Worm (Caenorhabditis elegans) whole organism, L3 larva: ENCODE data around the gene unc-31.

Experiments
- R02D3.7 ChIP-seq: fragments of 150-350 bp; optimal IDR thresholded peaks from 2 replicates; lab custom pipeline; 2014; ENCODE audit warnings: missing biosample characterization, missing genetic modification characterization
- ZK546.5 ChIP-seq: sonication (generic microtip); optimal IDR thresholded peaks from 2 replicates; lab custom pipeline; 2017; ENCODE audit warnings: missing biosample characterization, missing genetic modification characterization
- aly-2 ChIP-seq: fragments of 150-350 bp; optimal IDR thresholded peaks from 2 replicates; lab custom pipeline; 2014; ENCODE audit warnings: missing biosample characterization, missing genetic modification characterization
- ama-1 ChIP-seq: fragments of 150-350 bp; optimal IDR thresholded peaks from 2 replicates; lab custom pipeline; 2018
- ceh-16 ChIP-seq: sonication (generic microtip); optimal IDR thresholded peaks from 2 replicates; lab custom pipeline; 2017; ENCODE audit warnings: missing biosample characterization, missing genetic modification characterization
- ceh-28 ChIP-seq: fragments of 150-350 bp; optimal IDR thresholded peaks from 2 replicates; lab custom pipeline; 2014; ENCODE audit warnings: missing biosample characterization, missing genetic modification reagents, missing genetic modification characterization
- ceh-82 ChIP-seq: fragments of 150-350 bp; optimal IDR thresholded peaks from 2 replicates; lab custom pipeline; 2014; ENCODE audit warnings: missing biosample characterization, missing genetic modification characterization
- daf-12 ChIP-seq: fragments of 150-350 bp; optimal IDR thresholded peaks from 2 replicates; lab custom pipeline; 2014; ENCODE audit warnings: missing biosample characterization, missing genetic modification reagents, missing genetic modification characterization
- egl-27 ChIP-seq: sonication (generic microtip); optimal IDR thresholded peaks from 4 replicates; lab custom pipeline; 2017; ENCODE audit warnings: missing biosample characterization, missing genetic modification reagents, missing genetic modification characterization
- egl-5 ChIP-seq: fragments of 150-350 bp; optimal IDR thresholded peaks from 2 replicates; lab custom pipeline; 2017; ENCODE audit warnings: missing biosample characterization, missing genetic modification reagents, missing genetic modification characterization, inconsistent platforms
- elt-1 ChIP-seq: fragments of 150-350 bp; optimal IDR thresholded peaks from 2 replicates; lab custom pipeline; 2014; ENCODE audit warnings: missing biosample characterization, missing genetic modification characterization
- elt-2 ChIP-seq: sonication (generic microtip); optimal IDR thresholded peaks from 2 replicates; lab custom pipeline; 2016; ENCODE audit warnings: missing genetic modification reagents, mild to moderate bottlenecking, missing genetic modification characterization, missing compliant biosample characterization
- elt-3 ChIP-seq, 3 experiments: fragments of 150-350 bp in 1 of 3; sonication (generic microtip) in 2 of 3; optimal IDR thresholded peaks; 2 replicates in 2 of 3; 4 replicates in 1 of 3; lab custom pipeline; 2014 to 2017; ENCODE audit warnings: missing biosample characterization in 3 of 3, missing genetic modification characterization in 3 of 3
- fkh-2 ChIP-seq: fragments of 150-350 bp; optimal IDR thresholded peaks from 2 replicates; lab custom pipeline; 2014; ENCODE audit warnings: missing biosample characterization, missing genetic modification reagents, missing genetic modification characterization
- fos-1 ChIP-seq: fragments of 150-350 bp; optimal IDR thresholded peaks from 2 replicates; lab custom pipeline; 2014; ENCODE audit warnings: missing biosample characterization, missing genetic modification characterization
- jun-1 ChIP-seq: fragments of 150-350 bp; optimal IDR thresholded peaks from 2 replicates; lab custom pipeline; 2014; ENCODE audit warnings: missing biosample characterization, missing genetic modification reagents, missing genetic modification characterization
- lin-39 ChIP-seq: fragments of 150-350 bp; optimal IDR thresholded peaks from 2 replicates; lab custom pipeline; 2018; ENCODE audit warnings: missing biosample characterization, missing genetic modification reagents, missing genetic modification characterization
- lsy-12 ChIP-seq: sonication (generic microtip); optimal IDR thresholded peaks from 2 replicates; lab custom pipeline; 2016; ENCODE audit warnings: mild to moderate bottlenecking, missing genetic modification characterization, missing compliant biosample characterization
- mdl-1 ChIP-seq: fragments of 150-350 bp; optimal IDR thresholded peaks from 2 replicates; lab custom pipeline; 2014; ENCODE audit warnings: missing biosample characterization, missing genetic modification characterization
- mml-1 ChIP-seq: fragments of 150-350 bp; sonication (generic microtip); optimal IDR thresholded peaks from 3 replicates; lab custom pipeline; 2014; ENCODE audit warnings: missing biosample characterization, missing genetic modification characterization
- nfya-1 ChIP-seq: sonication (generic microtip); optimal IDR thresholded peaks from 2 replicates; lab custom pipeline; 2017; ENCODE audit warnings: missing genetic modification characterization, mild to moderate bottlenecking, missing compliant biosample characterization, antibody characterized with exemption, moderate library complexity; ENCODE audit not compliant: insufficient read depth
- nhr-12 ChIP-seq: fragments of 150-350 bp; optimal IDR thresholded peaks from 2 replicates; lab custom pipeline; 2014; ENCODE audit warnings: missing biosample characterization, missing genetic modification characterization
- nhr-23 ChIP-seq: fragments of 150-350 bp; optimal IDR thresholded peaks from 2 replicates; lab custom pipeline; 2014; ENCODE audit warnings: missing biosample characterization, missing genetic modification reagents, missing genetic modification characterization
- nhr-25 ChIP-seq: sonication (generic microtip); optimal IDR thresholded peaks from 2 replicates; lab custom pipeline; 2017; ENCODE audit warnings: missing biosample characterization, missing genetic modification characterization
- nhr-28 ChIP-seq: fragments of 150-350 bp; optimal IDR thresholded peaks from 2 replicates; lab custom pipeline; 2014; ENCODE audit warnings: missing biosample characterization, missing genetic modification characterization
- nhr-43 ChIP-seq: sonication (generic microtip); optimal IDR thresholded peaks from 2 replicates; lab custom pipeline; 2016; ENCODE audit warnings: mild to moderate bottlenecking, missing genetic modification characterization, missing compliant biosample characterization; ENCODE audit not compliant: poor library complexity, severe bottlenecking
- nhr-67 ChIP-seq: fragments of 150-350 bp; optimal IDR thresholded peaks from 2 replicates; lab custom pipeline; 2014; ENCODE audit warnings: missing biosample characterization, missing genetic modification characterization
- nhr-76 ChIP-seq: fragments of 150-350 bp; sonication (generic microtip); optimal IDR thresholded peaks from 5 replicates; lab custom pipeline; 2014; ENCODE audit warnings: missing biosample characterization, missing genetic modification characterization
- pqm-1 ChIP-seq: fragments of 150-350 bp; optimal IDR thresholded peaks from 2 replicates; lab custom pipeline; 2017; ENCODE audit warnings: missing biosample characterization, missing genetic modification characterization, inconsistent platforms
- sea-2 ChIP-seq: fragments of 150-350 bp; sonication (generic microtip); optimal IDR thresholded peaks from 4 replicates; lab custom pipeline; 2014; ENCODE audit warnings: missing biosample characterization, missing genetic modification reagents, missing genetic modification characterization
- skn-1 ChIP-seq: fragments of 150-350 bp; optimal IDR thresholded peaks from 2 replicates; lab custom pipeline; 2014; ENCODE audit warnings: missing biosample characterization, missing genetic modification characterization
- snpc-4 ChIP-seq: fragments of 150-350 bp; optimal IDR thresholded peaks from 2 replicates; lab custom pipeline; 2014; ENCODE audit warnings: missing biosample characterization, missing genetic modification characterization
- tbx-2 ChIP-seq: sonication (generic microtip); optimal IDR thresholded peaks from 2 replicates; lab custom pipeline; 2016; ENCODE audit warnings: mild to moderate bottlenecking, missing genetic modification characterization, missing compliant biosample characterization
- unc-62 ChIP-seq: fragments of 150-350 bp; sonication (generic microtip); optimal IDR thresholded peaks from 4 replicates; lab custom pipeline; 2014; ENCODE audit warnings: missing biosample characterization, missing genetic modification reagents, missing genetic modification characterization
- zag-1 ChIP-seq: fragments of 150-350 bp; optimal IDR thresholded peaks from 2 replicates; lab custom pipeline; 2014; ENCODE audit warnings: missing biosample characterization, missing genetic modification characterization
- ztf-11 ChIP-seq: fragments of 150-350 bp; optimal IDR thresholded peaks from 2 replicates; lab custom pipeline; 2014; ENCODE audit warnings: missing biosample characterization, missing genetic modification characterization
- ztf-4 ChIP-seq: fragments of 150-350 bp; optimal IDR thresholded peaks from 2 replicates; lab custom pipeline; 2014; ENCODE audit warnings: missing biosample characterization, missing genetic modification characterization

unc-31 gene

DNA sequence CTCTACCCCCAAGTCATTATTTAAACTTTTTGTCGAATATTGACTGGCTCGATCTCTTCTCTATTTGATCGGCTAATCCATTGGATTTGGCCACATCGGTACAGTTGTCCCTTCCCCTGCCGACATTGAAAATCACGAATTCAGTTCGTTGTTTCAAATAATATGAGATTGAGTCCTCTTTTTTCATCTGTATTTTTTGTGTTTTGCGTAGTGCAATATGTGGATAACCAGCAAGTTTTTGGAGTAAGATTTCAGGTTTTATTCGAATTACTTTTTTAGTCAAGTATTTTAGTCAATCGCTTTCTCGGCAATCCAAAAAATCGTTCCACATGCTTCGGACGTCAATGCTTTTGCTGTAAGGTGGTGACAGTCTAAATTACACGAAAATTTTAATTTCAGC, 15.4 kb downstream of the unc-31 start, which contains the start of gene F07C6.3:
Gene F07C6.3 (plus strand): TSS at position 148 of the 400 bp plus-strand sequence.
- TF ChIP-seq egl-27 (no peak), pqm-1 (tag; lab: Kevin White, UChicago) (no peak), elt-2 (no peak), nhr-12 (tag; lab: Kevin White, UChicago) (no peak), sea-2 (GFP tag; lab: Kevin White, UChicago) (no peak), ZK546.5 (tag; lab: Kevin White, UChicago) (no peak)

- TF ChIP-seq R02D3.7 (no peak), fkh-2 (tag; lab: Kevin White, UChicago) (no peak), aly-2 (tag; lab: Kevin White, UChicago) (no peak), nhr-43 (tag; lab: Kevin White, UChicago) (no peak), nhr-25 (tag; lab: Kevin White, UChicago) (no peak), jun-1 (tag; lab: Kevin White, UChicago) (no peak), nhr-23 (tag; lab: Kevin White, UChicago) (no peak), elt-3 (tag; optimal IDR thresholded peaks at IDR 0.05; lab: Kevin White, UChicago) (no peak), nhr-67 (tag; lab: Kevin White, UChicago) (no peak), zag-1 (tag; lab: Kevin White, UChicago) (no peak), lin-39 (tag; lab: Kevin White, UChicago) (no peak), ZK546.5 (tag; lab: Kevin White, UChicago) (no peak), ztf-4 (tag; lab: Kevin White, UChicago) (no peak), nhr-12 (tag; lab: Kevin White, UChicago) (no peak), ceh-82 (tag; lab: Kevin White, UChicago) (no peak), ceh-28 (tag; lab: Kevin White, UChicago) (no peak)
Measured at ce11 chrIV:12790871-12791270, 17.2 kb downstream of the unc-31 start, which contains the start of gene F07C6.2. Gene F07C6.2, plus strand, starts transcription at chrIV:12791171.

DNA sequence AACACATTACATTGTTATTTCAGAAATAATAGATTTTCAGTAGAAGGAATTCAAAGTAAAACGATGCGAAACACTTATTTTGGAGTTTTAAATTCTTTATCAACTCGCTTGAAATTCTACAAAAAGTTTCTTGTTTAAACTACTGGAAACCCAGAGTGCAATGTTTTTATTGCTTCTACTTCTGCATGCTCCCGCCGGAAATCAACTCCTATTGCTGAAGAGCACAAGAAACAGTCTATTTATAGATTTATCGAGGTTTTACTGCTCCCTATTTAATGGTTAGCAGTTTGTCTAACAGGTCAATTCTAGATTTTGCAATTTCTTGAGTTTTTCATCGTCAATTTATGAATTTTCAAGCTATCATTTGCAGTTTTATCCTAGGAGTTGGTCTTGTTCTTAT, 18.8 kb downstream of the unc-31 start, which contains the start of gene F07C6.6:
Gene F07C6.6 (plus strand): TSS at position 301 of the 400 bp plus-strand sequence.
- TF ChIP-seq skn-1 (no peak), lin-39 (tag; lab: Kevin White, UChicago) (no peak), aly-2 (tag; lab: Kevin White, UChicago) (no peak), egl-27 (no peak), nfya-1 (tag; lab: Kevin White, UChicago) (no peak), nhr-43 (tag; lab: Kevin White, UChicago) (no peak), ama-1 (lab: Kevin White, UChicago) (no peak), unc-62 (no peak), sea-2 (GFP tag; lab: Kevin White, UChicago) (no peak), lsy-12 (tag; lab: Kevin White, UChicago) (no peak), ceh-16 (no peak), egl-5 (tag; lab: Kevin White, UChicago) (no peak), fkh-2 (tag; lab: Kevin White, UChicago) (no peak), mdl-1 (no peak), daf-12 (tag; lab: Kevin White, UChicago) (no peak), elt-1 (no peak), pqm-1 (tag; lab: Kevin White, UChicago) (no peak)

- TF ChIP-seq lsy-12 (tag; lab: Kevin White, UChicago) (no peak), mml-1 (tag; lab: Kevin White, UChicago) (no peak), ztf-4 (tag; lab: Kevin White, UChicago) (no peak), ceh-16 (no peak), tbx-2 (no peak), aly-2 (tag; lab: Kevin White, UChicago) (no peak), ztf-11 (tag; lab: Kevin White, UChicago) (no peak), nhr-28 (tag; lab: Kevin White, UChicago) (no peak), daf-12 (tag; lab: Kevin White, UChicago) (no peak), pqm-1 (tag; lab: Kevin White, UChicago) (peak; percentile 37), egl-27 (no peak), nhr-67 (tag; lab: Kevin White, UChicago) (no peak), elt-2 (peak; percentile 49), fos-1 (tag; lab: Kevin White, UChicago) (no peak), nhr-76 (no peak), snpc-4 (tag; lab: Kevin White, UChicago) (no peak), ama-1 (lab: Kevin White, UChicago) (no peak)
- TF ChIP-seq, all 47 proteins: peak for 2
Measured at ce11 chrIV:12793621-12794020, 20.0 kb downstream of the unc-31 start, which contains the start of gene pin-2. Gene pin-2, plus strand, starts transcription at chrIV:12793847.
